Fruit fly (Drosophila melanogaster): ENCODE data around the gene kar.

dm6 chr3R:12699620-12700378, 10.6 kb upstream of the kar start:
- TF ChIP-seq Dll (optimal IDR thresholded peaks at IDR 0.05), result no peak
- TF ChIP-seq EcR (GFP tag; optimal IDR thresholded peaks at IDR 0.05), result no peak
- no peak for TF ChIP-seq psq (optimal IDR thresholded peaks at IDR 0.05)
- no peak for TF ChIP-seq usp (GFP tag; optimal IDR thresholded peaks at IDR 0.05)
- no peak for TF ChIP-seq pan (optimal IDR thresholded peaks at IDR 0.05)
